Worm (Caenorhabditis elegans): ENCODE measurements around the gene F52E1.9.
A peak's percentile ranks its signal among the peaks of the same experiment; 100 is the strongest.

DNA sequence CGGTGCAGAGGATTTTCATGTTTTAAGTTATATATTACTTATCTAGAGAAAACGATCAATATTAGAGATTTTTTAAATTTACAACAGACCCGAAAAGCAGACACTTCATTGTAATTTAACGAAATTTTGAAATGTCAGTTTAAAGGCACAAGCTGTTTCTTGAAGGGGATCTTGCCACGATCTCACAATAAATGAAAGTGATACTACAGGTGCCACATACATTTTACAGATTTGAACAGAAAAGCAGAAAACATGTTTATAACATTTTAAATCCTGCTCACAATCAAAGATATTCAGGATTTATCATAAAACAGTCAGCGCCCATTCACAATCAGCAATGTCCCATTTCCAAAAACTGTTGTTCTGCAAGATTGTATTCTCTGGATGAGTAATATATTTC is 52.5 kb downstream of the F52E1.9 start:
- TF ChIP-seq mep-1 (tag; optimal IDR thresholded peaks at IDR 0.05) = no peak
- no peak for TF ChIP-seq ama-1 (optimal IDR thresholded peaks at IDR 0.05)
- no peak for TF ChIP-seq fos-1 (tag; optimal IDR thresholded peaks at IDR 0.05)
- TF ChIP-seq nhr-111 (GFP tag; optimal IDR thresholded peaks at IDR 0.05) = no peak
- TF ChIP-seq tag-97 (GFP tag; IDR thresholded peaks at IDR 0.05) = no peak
- no peak for TF ChIP-seq hif-1 (tag; optimal IDR thresholded peaks at IDR 0.05)
- peak; percentile 94 for TF ChIP-seq aha-1 (tag)
- TF ChIP-seq daf-8 (GFP tag; IDR thresholded peaks at IDR 0.05) = no peak
- no peak for TF ChIP-seq nhr-28 (tag; optimal IDR thresholded peaks at IDR 0.05)
- TF ChIP-seq ZK337.2 (GFP tag; IDR thresholded peaks at IDR 0.05) = no peak
- no peak for TF ChIP-seq nhr-6 (tag; optimal IDR thresholded peaks at IDR 0.05)
- TF ChIP-seq ceh-44 (GFP tag; IDR thresholded peaks at IDR 0.05) = no peak
- TF ChIP-seq cey-2 (tag; optimal IDR thresholded peaks at IDR 0.05; ENCODE audit: borderline replicate concordance, insufficient read depth) = no peak
